Worm (Caenorhabditis elegans): Measurements from ENCODE around the gene nspd-4.
A peak's percentile ranks its signal among the peaks of the same experiment; 100 is the strongest.

nspd-4 gene

DNA sequence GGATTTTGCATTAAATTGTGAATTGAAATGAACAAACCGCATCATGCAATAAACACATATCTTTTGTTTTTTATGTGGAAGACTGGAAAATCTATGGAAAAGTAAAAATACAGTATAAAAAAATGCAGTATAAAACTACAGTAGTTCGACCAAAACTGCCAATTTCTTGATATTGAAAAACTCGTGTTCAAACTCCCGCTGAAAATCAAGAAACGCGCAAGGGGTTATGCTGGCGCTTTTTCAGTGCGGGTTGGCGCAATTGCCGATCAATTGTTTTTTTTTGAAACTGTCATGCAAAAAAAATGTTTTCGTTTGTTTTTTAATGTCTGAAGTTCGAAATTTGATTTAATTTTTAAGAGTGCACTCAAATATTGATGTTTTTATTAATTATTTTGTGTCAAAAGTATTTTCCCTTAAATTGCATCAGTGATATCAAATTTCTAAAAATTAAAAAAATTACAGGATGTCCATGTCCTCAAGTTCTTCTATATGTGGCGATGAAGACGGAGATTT lies 9.2 kb downstream of the nspd-4 start, which contains the start of gene dnj-9 (continued):
- peak; percentile 72 for TF ChIP-seq ceh-14 (tag; optimal IDR thresholded peaks at IDR 0.05)
- TF ChIP-seq gmeb-2 (tag; optimal IDR thresholded peaks at IDR 0.05): peak; percentile 19
- TF ChIP-seq pqm-1 (tag; optimal IDR thresholded peaks at IDR 0.05): no peak
- TF ChIP-seq pha-4 (tag; optimal IDR thresholded peaks at IDR 0.05): no peak
- TF ChIP-seq unc-86 (tag; optimal IDR thresholded peaks at IDR 0.05): peak; percentile 68
- TF ChIP-seq hlh-15 (tag; optimal IDR thresholded peaks at IDR 0.05): no peak
- TF ChIP-seq Y22D7AL.16 (tag; optimal IDR thresholded peaks at IDR 0.05): peak; percentile 33
- no peak for TF ChIP-seq mec-3 (tag; optimal IDR thresholded peaks at IDR 0.05; ENCODE audit: borderline replicate concordance)
- TF ChIP-seq unc-3 (GFP tag; conservative IDR thresholded peaks at IDR 0.05): 0 out of 2 replicates have a peak, but pooled peaks have one; percentile 22
- TF ChIP-seq unc-3 (tag; optimal IDR thresholded peaks at IDR 0.05): peak; percentile 27
- peak; percentile 60 for TF ChIP-seq ceh-18 (tag; optimal IDR thresholded peaks at IDR 0.05)
- peak; percentile 5 for TF ChIP-seq lim-6 (tag; optimal IDR thresholded peaks at IDR 0.05)
- TF ChIP-seq dmd-4 (tag; optimal IDR thresholded peaks at IDR 0.05; ENCODE audit: borderline replicate concordance): no peak
- TF ChIP-seq hlh-8 (tag; optimal IDR thresholded peaks at IDR 0.05): peak; percentile 11
- TF ChIP-seq che-1 (tag; optimal IDR thresholded peaks at IDR 0.05): peak; percentile 24
- TF ChIP-seq ceh-34 (tag; optimal IDR thresholded peaks at IDR 0.05): peak; percentile 83
- peak; percentile 30 for TF ChIP-seq ceh-48 (tag; optimal IDR thresholded peaks at IDR 0.05)
- TF ChIP-seq npax-4 (tag; optimal IDR thresholded peaks at IDR 0.05): peak; percentile 35
- peak; percentile 37 for TF ChIP-seq pat-9 (tag; optimal IDR thresholded peaks at IDR 0.05)
- peak; percentile 26 for TF ChIP-seq madf-2 (tag; optimal IDR thresholded peaks at IDR 0.05)
- TF ChIP-seq pag-3 (tag; optimal IDR thresholded peaks at IDR 0.05; ENCODE audit: borderline replicate concordance): no peak
- TF ChIP-seq hlh-30 (tag; optimal IDR thresholded peaks at IDR 0.05; ENCODE audit: insufficient read depth): peak; percentile 64
- peak; percentile 13 for TF ChIP-seq syd-9 (tag; optimal IDR thresholded peaks at IDR 0.05)
- TF ChIP-seq ets-4 (tag; optimal IDR thresholded peaks at IDR 0.05): peak; percentile 6
- TF ChIP-seq tbx-7 (tag; optimal IDR thresholded peaks at IDR 0.05): no peak
- peak; percentile 40 for TF ChIP-seq T23F11.4 (GFP tag; optimal IDR thresholded peaks at IDR 0.05)
- TF ChIP-seq fkh-10 (GFP tag; optimal IDR thresholded peaks at IDR 0.05): no peak
- peak; percentile 70 for TF ChIP-seq tbx-2 (tag; optimal IDR thresholded peaks at IDR 0.05)
- peak; percentile 78 for TF ChIP-seq nfya-1 (tag; optimal IDR thresholded peaks at IDR 0.05)
- TF ChIP-seq sox-2 (GFP tag; IDR thresholded peaks at IDR 0.05): no peak; the same call in 1 of the 2 replicates
- TF ChIP-seq ztf-16 (tag; optimal IDR thresholded peaks at IDR 0.05): peak; percentile 32
- peak; percentile 73 for TF ChIP-seq ceh-30 (tag; optimal IDR thresholded peaks at IDR 0.05)
- peak; percentile 10 for TF ChIP-seq sdc-2 (tag; optimal IDR thresholded peaks at IDR 0.05)

DNA sequence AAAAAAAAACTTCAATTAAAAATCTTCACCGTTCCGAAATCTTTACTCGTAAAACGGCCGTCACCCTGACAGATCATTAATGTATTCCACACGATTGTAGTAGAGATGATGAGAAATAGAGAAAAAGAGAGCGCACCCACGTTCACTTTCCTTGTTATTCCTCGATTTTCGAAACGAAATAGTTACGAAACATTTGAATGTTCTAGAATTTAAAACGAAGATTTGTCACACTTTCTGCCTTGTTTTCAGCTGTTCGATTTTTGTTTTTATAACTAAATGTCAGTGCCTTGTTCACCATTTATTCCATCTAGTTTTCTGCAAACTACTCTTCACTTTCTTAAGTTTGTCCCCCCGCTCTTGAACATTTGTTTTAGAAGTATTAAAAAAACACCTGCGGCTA lies 12.4 kb downstream of the nspd-4 start:
- TF ChIP-seq eyg-1 (tag; optimal IDR thresholded peaks at IDR 0.05): no peak
- no peak for TF ChIP-seq ztf-16 (tag; optimal IDR thresholded peaks at IDR 0.05)
- no peak for TF ChIP-seq dmd-4 (tag; optimal IDR thresholded peaks at IDR 0.05; ENCODE audit: borderline replicate concordance)
- TF ChIP-seq pros-1 (tag; optimal IDR thresholded peaks at IDR 0.05): no peak
- TF ChIP-seq pag-3 (tag; optimal IDR thresholded peaks at IDR 0.05; ENCODE audit: borderline replicate concordance): no peak
- no peak for TF ChIP-seq odd-2 (tag; optimal IDR thresholded peaks at IDR 0.05)
- TF ChIP-seq ceh-30 (tag; optimal IDR thresholded peaks at IDR 0.05): no peak
- TF ChIP-seq fkh-10 (GFP tag; optimal IDR thresholded peaks at IDR 0.05): no peak
- TF ChIP-seq zip-5 (tag; optimal IDR thresholded peaks at IDR 0.05): no peak
- no peak for TF ChIP-seq ceh-31 (tag; optimal IDR thresholded peaks at IDR 0.05)
- TF ChIP-seq dve-1 (tag; optimal IDR thresholded peaks at IDR 0.05): no peak
- no peak for TF ChIP-seq T23F11.4 (GFP tag; optimal IDR thresholded peaks at IDR 0.05)
- TF ChIP-seq ets-4 (tag; optimal IDR thresholded peaks at IDR 0.05): no peak

DNA sequence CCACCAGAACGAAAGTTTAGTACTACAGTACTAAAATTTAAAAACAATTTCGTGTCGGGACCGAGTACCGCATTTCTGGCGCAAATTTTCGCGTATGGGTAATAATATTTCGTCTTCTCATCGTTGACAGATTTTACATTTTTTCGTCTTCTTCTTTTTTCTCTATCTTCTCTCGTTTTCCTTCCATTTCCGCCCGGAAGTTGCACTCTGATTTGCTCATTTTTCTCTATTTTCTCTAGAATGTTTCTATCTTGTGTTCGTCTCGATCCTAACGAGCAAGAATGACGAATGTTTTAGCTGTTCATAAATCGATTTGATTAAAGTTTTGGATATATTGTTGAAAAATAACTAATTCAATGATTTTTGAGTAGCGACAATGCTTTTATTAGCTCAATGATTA lies 13.1 kb downstream of the nspd-4 start:
- TF ChIP-seq unc-42 (tag; optimal IDR thresholded peaks at IDR 0.05) (peak; percentile 22), fkh-6 (tag; optimal IDR thresholded peaks at IDR 0.05) (no peak)
